Fruit fly (Drosophila melanogaster) whole organism, adult: ENCODE data around the gene CG1552.

Experiments used
- CG11617 ChIP-seq: fragments of 200-800 bp; sonication (Bioruptor generic); optimal IDR thresholded peaks from 2 replicates; lab custom pipeline; 2017; ENCODE audit warnings: mild to moderate bottlenecking, missing biosample characterization, missing genetic modification reagents, missing genetic modification characterization
- CG12768 ChIP-seq: fragments of 200-800 bp; sonication (Bioruptor generic); optimal IDR thresholded peaks from 2 replicates; lab custom pipeline; 2017; ENCODE audit warnings: missing biosample characterization, missing genetic modification characterization, mild to moderate bottlenecking, moderate library complexity, missing genetic modification reagents
- CG14711 ChIP-seq: fragments of 200-800 bp; sonication (Bioruptor generic); optimal IDR thresholded peaks from 2 replicates; lab custom pipeline; 2018; ENCODE audit warnings: missing biosample characterization, mild to moderate bottlenecking, missing genetic modification characterization, moderate library complexity
- CG1620 ChIP-seq: fragments of 200-800 bp; sonication (Bioruptor generic); optimal IDR thresholded peaks from 2 replicates; lab custom pipeline; 2016; ENCODE audit warnings: missing biosample characterization, missing genetic modification characterization
- CG33017 ChIP-seq: fragments of 200-800 bp; sonication (Bioruptor generic); optimal IDR thresholded peaks from 2 replicates; lab custom pipeline; 2018; ENCODE audit warnings: missing biosample characterization, mild to moderate bottlenecking, missing genetic modification characterization, moderate library complexity
- CG7045 ChIP-seq: fragments of 200-800 bp; sonication (Bioruptor generic); optimal IDR thresholded peaks from 2 replicates; lab custom pipeline; 2017; ENCODE audit warnings: missing biosample characterization, mild to moderate bottlenecking, missing genetic modification characterization
- CG7101 ChIP-seq: fragments of 200-800 bp; sonication (Bioruptor generic); optimal IDR thresholded peaks from 2 replicates; lab custom pipeline; 2018; ENCODE audit warnings: missing biosample characterization, mild to moderate bottlenecking, missing genetic modification characterization, moderate library complexity
- Crg-1 ChIP-seq: fragments of 200-800 bp; sonication (Bioruptor generic); optimal IDR thresholded peaks from 2 replicates; lab custom pipeline; 2016; ENCODE audit warnings: missing biosample characterization, missing genetic modification characterization
- cic ChIP-seq: fragments of 200-800 bp; sonication (Bioruptor generic); optimal IDR thresholded peaks from 2 replicates; lab custom pipeline; 2017; ENCODE audit warnings: missing biosample characterization, mild to moderate bottlenecking, missing genetic modification characterization, moderate library complexity
- cnc ChIP-seq, 2 experiments: fragments of >200 bp; optimal IDR thresholded peaks; 2 replicates each; lab custom pipeline; 2017
- kay ChIP-seq: fragments of 200-800 bp; sonication (Bioruptor generic); peaks from one replicate; lab custom pipeline; 2016; ENCODE audit warnings: missing biosample characterization, missing genetic modification characterization, borderline replicate concordance
- ovo ChIP-seq: fragments of 200-800 bp; sonication (Bioruptor generic); optimal IDR thresholded peaks from 2 replicates; lab custom pipeline; 2016; ENCODE audit warnings: missing biosample characterization, missing genetic modification characterization
- pad ChIP-seq: fragments of 200-800 bp; sonication (Bioruptor generic); optimal IDR thresholded peaks from 3 replicates; lab custom pipeline; 2017; ENCODE audit warnings: missing biosample characterization, missing genetic modification characterization, mild to moderate bottlenecking, moderate library complexity, missing genetic modification reagents
- toe ChIP-seq: fragments of 200-800 bp; sonication (Bioruptor generic); optimal IDR thresholded peaks from 2 replicates; lab custom pipeline; 2016; ENCODE audit warnings: missing biosample characterization, missing genetic modification characterization

The CG1552 gene

dm6 chrX:11044456-11044855 is 8.9 kb downstream of the CG1552 start, which contains the start of gene SmydA-4:
SmydA-4 (plus strand) TSS chrX:11044756.
- no peak for TF ChIP-seq CG33017 (tag; lab: Kevin White, UChicago)
- no peak for TF ChIP-seq toe
- TF ChIP-seq cnc (optimal IDR thresholded peaks at IDR 0.05; lab: Kevin White, UChicago), result no peak
- no peak for TF ChIP-seq ovo (GFP tag; lab: Kevin White, UChicago)
- TF ChIP-seq Crg-1 (GFP tag; lab: Kevin White, UChicago), result no peak
- TF ChIP-seq pad (GFP tag; lab: Kevin White, UChicago), result no peak

DNA sequence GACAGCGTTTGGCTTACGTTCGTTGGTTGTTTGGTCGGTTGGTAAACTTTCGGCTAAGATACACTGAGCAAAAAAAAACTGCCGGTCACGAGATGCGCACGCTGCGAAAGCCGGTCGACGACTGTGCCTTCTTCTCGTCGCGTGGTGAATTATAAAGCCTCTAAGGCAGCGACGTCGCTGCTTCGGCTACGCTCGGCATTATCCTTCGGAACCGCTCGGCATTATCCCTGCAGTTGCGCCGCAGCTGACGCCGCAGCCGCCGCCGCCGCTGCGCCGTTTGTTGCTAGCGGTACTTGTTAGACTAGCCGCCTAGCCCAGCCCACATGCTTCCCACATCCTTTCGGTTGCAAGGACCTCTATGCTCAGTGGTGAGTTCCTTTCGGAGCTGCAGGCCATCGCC is 13.6 kb downstream of the CG1552 start, which contains the start of gene vex:
Gene vex (minus strand): TSS at position 114 of the 400 bp plus-strand sequence.
- TF ChIP-seq CG14711 (tag; lab: Kevin White, UChicago) (no peak), cic (GFP tag; lab: Kevin White, UChicago) (no peak), CG7045 (no peak), CG33017 (tag; lab: Kevin White, UChicago) (no peak), CG11617 (GFP tag; lab: Kevin White, UChicago) (no peak), CG12768 (no peak), cnc (optimal IDR thresholded peaks at IDR 0.05; lab: Kevin White, UChicago) (no peak), kay (no peak), CG7101 (tag; lab: Kevin White, UChicago) (no peak), CG1620 (GFP tag; lab: Kevin White, UChicago) (no peak), pad (GFP tag; lab: Kevin White, UChicago) (no peak)
